Worm (Caenorhabditis elegans) whole organism, mixed stage, embryonic: ENCODE results near the gene col-84.
A peak's percentile ranks its signal among the peaks of the same experiment; 100 is the strongest.

ENCODE experiments used
- M03D4.4 ChIP-seq: sonication (generic microtip); optimal IDR thresholded peaks from 2 replicates; lab custom pipeline; 2017; ENCODE audit warnings: mild to moderate bottlenecking, missing genetic modification characterization, missing compliant biosample characterization
- bed-3 ChIP-seq: fragments of 200-800 bp; sonication (Bioruptor generic); optimal IDR thresholded peaks from 3 replicates; lab custom pipeline; 2018; ENCODE audit warnings: mild to moderate bottlenecking, missing genetic modification characterization, moderate library complexity, missing compliant biosample characterization
- blmp-1 ChIP-seq: fragments of 150-350 bp; optimal IDR thresholded peaks from 2 replicates; lab custom pipeline; 2014; ENCODE audit warnings: missing biosample characterization, missing genetic modification characterization
- ceh-39 ChIP-seq: fragments of 150-350 bp; optimal IDR thresholded peaks from 2 replicates; lab custom pipeline; 2014; ENCODE audit warnings: missing biosample characterization, missing genetic modification characterization
- ceh-83 ChIP-seq: fragments of 200-800 bp; sonication (Bioruptor generic); optimal IDR thresholded peaks from 2 replicates; lab custom pipeline; 2018; ENCODE audit warnings: mild to moderate bottlenecking, missing genetic modification characterization, missing compliant biosample characterization
- cnd-1 ChIP-seq: fragments of 200-800 bp; sonication (Bioruptor generic); optimal IDR thresholded peaks from 2 replicates; lab custom pipeline; 2018; ENCODE audit warnings: mild to moderate bottlenecking, missing genetic modification characterization, missing compliant biosample characterization
- drap-1 ChIP-seq: fragments of 200-800 bp; sonication (Bioruptor generic); optimal IDR thresholded peaks from 3 replicates; lab custom pipeline; 2018; ENCODE audit warnings: mild to moderate bottlenecking, missing genetic modification characterization, missing compliant biosample characterization
- elt-1 ChIP-seq: sonication (generic microtip); optimal IDR thresholded peaks from 2 replicates; lab custom pipeline; 2017; ENCODE audit warnings: missing genetic modification characterization, mild to moderate bottlenecking, missing compliant biosample characterization, antibody characterized with exemption, moderate library complexity, borderline replicate concordance; ENCODE audit not compliant: insufficient read depth
- elt-3 ChIP-seq: fragments of 150-350 bp; optimal IDR thresholded peaks from 2 replicates; lab custom pipeline; 2014; ENCODE audit warnings: missing biosample characterization, missing genetic modification characterization
- flh-1 ChIP-seq: fragments of 200-800 bp; sonication (Bioruptor generic); optimal IDR thresholded peaks from 2 replicates; lab custom pipeline; 2018; ENCODE audit warnings: mild to moderate bottlenecking, missing genetic modification characterization, moderate library complexity, missing compliant biosample characterization
- ham-2 ChIP-seq: fragments of 200-800 bp; sonication (Bioruptor generic); optimal IDR thresholded peaks from 2 replicates; lab custom pipeline; 2018; ENCODE audit warnings: mild to moderate bottlenecking, missing genetic modification characterization, missing compliant biosample characterization
- hlh-1 ChIP-seq: fragments of 150-350 bp; optimal IDR thresholded peaks from 2 replicates; lab custom pipeline; 2014; ENCODE audit warnings: missing biosample characterization, missing genetic modification reagents, missing genetic modification characterization
- lin-13 ChIP-seq: fragments of 150-350 bp; optimal IDR thresholded peaks from 2 replicates; lab custom pipeline; 2014; ENCODE audit warnings: missing biosample characterization, missing genetic modification characterization
- lin-32 ChIP-seq: fragments of 200-800 bp; sonication (Bioruptor generic); optimal IDR thresholded peaks from 2 replicates; lab custom pipeline; 2018; ENCODE audit warnings: mild to moderate bottlenecking, missing genetic modification characterization, missing compliant biosample characterization
- lsy-2 ChIP-seq: fragments of 150-350 bp; optimal IDR thresholded peaks from 2 replicates; lab custom pipeline; 2014; ENCODE audit warnings: missing biosample characterization, missing genetic modification characterization
- mep-1 ChIP-seq: fragments of 150-350 bp; optimal IDR thresholded peaks from 2 replicates; lab custom pipeline; 2017; ENCODE audit warnings: missing biosample characterization, missing genetic modification reagents, missing genetic modification characterization, inconsistent platforms
- mls-2 ChIP-seq: sonication (generic microtip); optimal IDR thresholded peaks from 2 replicates; lab custom pipeline; 2016; ENCODE audit warnings: mild to moderate bottlenecking, missing genetic modification characterization, moderate library complexity, missing compliant biosample characterization
- nhr-12 ChIP-seq: fragments of 150-350 bp; optimal IDR thresholded peaks from 2 replicates; lab custom pipeline; 2014; ENCODE audit warnings: missing biosample characterization, missing genetic modification characterization
- nhr-2 ChIP-seq: fragments of 150-350 bp; optimal IDR thresholded peaks from 2 replicates; lab custom pipeline; 2014; ENCODE audit warnings: missing biosample characterization, missing genetic modification characterization
- nhr-237 ChIP-seq: fragments of 150-350 bp; optimal IDR thresholded peaks from 2 replicates; lab custom pipeline; 2014; ENCODE audit warnings: missing biosample characterization, missing genetic modification characterization
- nhr-76 ChIP-seq: sonication (generic microtip); optimal IDR thresholded peaks from 2 replicates; lab custom pipeline; 2017; ENCODE audit warnings: missing biosample characterization, missing genetic modification characterization
- sem-2 ChIP-seq: fragments of 200-800 bp; sonication (Bioruptor generic); optimal IDR thresholded peaks from 2 replicates; lab custom pipeline; 2018; ENCODE audit warnings: mild to moderate bottlenecking, missing genetic modification characterization, missing compliant biosample characterization
- snpc-4 ChIP-seq: fragments of 150-350 bp; optimal IDR thresholded peaks from 2 replicates; lab custom pipeline; 2014; ENCODE audit warnings: missing biosample characterization, missing genetic modification characterization
- sptf-1 ChIP-seq: sonication (generic microtip); optimal IDR thresholded peaks from 2 replicates; lab custom pipeline; 2017; ENCODE audit warnings: mild to moderate bottlenecking, missing genetic modification characterization, moderate library complexity, missing compliant biosample characterization
- tbx-8 ChIP-seq: fragments of 200-800 bp; sonication (Bioruptor generic); optimal IDR thresholded peaks from 2 replicates; lab custom pipeline; 2018; ENCODE audit warnings: mild to moderate bottlenecking, missing genetic modification characterization, moderate library complexity, missing compliant biosample characterization
- unc-39 ChIP-seq: fragments of 150-350 bp; optimal IDR thresholded peaks from 2 replicates; lab custom pipeline; 2014; ENCODE audit warnings: missing biosample characterization, missing genetic modification characterization
- unc-62 ChIP-seq: fragments of 150-350 bp; optimal IDR thresholded peaks from 2 replicates; lab custom pipeline; 2014; ENCODE audit warnings: missing biosample characterization, missing genetic modification reagents, missing genetic modification characterization
- zip-8 ChIP-seq: fragments of 150-350 bp; optimal IDR thresholded peaks from 2 replicates; lab custom pipeline; 2014; ENCODE audit warnings: missing biosample characterization, missing genetic modification characterization
- ztf-11 ChIP-seq: fragments of 150-350 bp; optimal IDR thresholded peaks from 2 replicates; lab custom pipeline; 2014; ENCODE audit warnings: missing biosample characterization, missing genetic modification characterization

col-84 gene

ce11 chrII:11880456-11881353, 12.4 kb downstream of the col-84 start:
- TF ChIP-seq sptf-1 (tag; lab: Kevin White, UChicago): no peak
- peak; percentile 29 for TF ChIP-seq M03D4.4 (tag; lab: Kevin White, UChicago)
- TF ChIP-seq unc-39 (tag; lab: Kevin White, UChicago): no peak
- TF ChIP-seq tbx-8 (GFP tag; lab: Kevin White, UChicago): no peak
- TF ChIP-seq drap-1 (GFP tag; lab: Kevin White, UChicago): no peak
- TF ChIP-seq ham-2 (GFP tag; lab: Kevin White, UChicago): peak; percentile 16
- no peak for TF ChIP-seq nhr-237 (tag; lab: Kevin White, UChicago)
- no peak for TF ChIP-seq hlh-1 (tag; lab: Kevin White, UChicago)
- TF ChIP-seq nhr-2 (tag; lab: Kevin White, UChicago): peak; percentile 81
- TF ChIP-seq ceh-39: peak; percentile 15
- TF ChIP-seq blmp-1: peak; percentile 67
- TF ChIP-seq, all 35 proteins: peak for 5

DNA sequence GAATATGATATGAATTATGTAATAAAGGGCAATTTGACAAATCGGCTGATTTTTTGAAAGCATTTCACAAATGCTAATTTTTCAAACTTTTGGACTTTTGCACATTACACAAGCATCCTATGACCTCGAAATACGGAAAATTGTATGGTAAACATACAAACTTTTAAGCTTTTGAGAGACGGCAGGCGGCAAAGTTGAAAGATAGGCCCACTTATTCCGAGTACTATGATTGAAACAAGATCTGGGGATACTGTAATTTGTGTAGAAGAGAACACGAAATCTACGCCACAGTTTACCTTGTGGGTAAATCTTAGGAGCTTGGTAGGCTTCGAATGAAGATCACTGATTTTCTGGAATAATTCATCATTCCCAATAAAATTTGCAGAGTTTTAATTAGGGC, 15.3 kb downstream of the col-84 start, which contains the start of gene ZK930.6:
Gene ZK930.6, plus strand, starts transcription at position 301 of the 400 bp plus-strand sequence.
- TF ChIP-seq drap-1 (GFP tag; lab: Kevin White, UChicago) (no peak), elt-3 (no peak), elt-1 (tag; lab: Kevin White, UChicago) (no peak), unc-39 (tag; lab: Kevin White, UChicago) (no peak), sptf-1 (tag; lab: Kevin White, UChicago) (no peak), snpc-4 (tag; lab: Kevin White, UChicago) (no peak), ceh-83 (GFP tag; lab: Kevin White, UChicago) (no peak), nhr-2 (tag; lab: Kevin White, UChicago) (no peak), flh-1 (GFP tag; lab: Kevin White, UChicago) (no peak), hlh-1 (tag; lab: Kevin White, UChicago) (no peak), ztf-11 (tag; lab: Kevin White, UChicago) (no peak), sem-2 (GFP tag; lab: Kevin White, UChicago) (no peak), cnd-1 (tag; lab: Kevin White, UChicago) (no peak)

DNA sequence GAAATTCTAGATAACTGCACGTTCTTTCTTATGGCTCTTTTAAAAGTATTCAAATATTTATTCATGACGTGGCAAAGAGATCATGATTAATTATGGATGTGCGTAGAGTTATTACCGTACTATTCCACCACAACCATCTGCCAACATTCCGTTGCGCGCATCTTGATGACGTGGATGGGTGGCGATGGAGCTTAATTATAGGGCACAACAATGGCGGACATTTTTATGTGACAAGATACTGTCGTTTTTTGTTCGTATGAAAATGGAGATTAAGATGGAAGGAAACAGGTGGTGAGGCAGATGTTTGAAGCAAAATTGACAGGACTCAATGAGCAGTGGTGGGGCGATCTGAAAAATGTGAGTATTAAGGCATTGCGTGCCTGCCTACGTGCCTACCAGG, 19.4 kb downstream of the col-84 start:
- TF ChIP-seq flh-1 (GFP tag; lab: Kevin White, UChicago) (no peak), lin-32 (GFP tag; lab: Kevin White, UChicago) (peak; percentile 98), unc-62 (GFP tag; lab: Kevin White, UChicago) (peak; percentile 69), cnd-1 (tag; lab: Kevin White, UChicago) (peak; percentile 88), M03D4.4 (tag; lab: Kevin White, UChicago) (no peak), tbx-8 (GFP tag; lab: Kevin White, UChicago) (no peak), elt-3 (no peak), lsy-2 (tag; lab: Kevin White, UChicago) (peak; percentile 31), nhr-2 (tag; lab: Kevin White, UChicago) (peak; percentile 50), ceh-83 (GFP tag; lab: Kevin White, UChicago) (no peak), bed-3 (no peak), mep-1 (peak; percentile 6), snpc-4 (tag; lab: Kevin White, UChicago) (no peak), nhr-12 (tag; lab: Kevin White, UChicago) (peak; percentile 14), sptf-1 (tag; lab: Kevin White, UChicago) (peak; percentile 20), zip-8 (tag; lab: Kevin White, UChicago) (peak; percentile 40)

DNA sequence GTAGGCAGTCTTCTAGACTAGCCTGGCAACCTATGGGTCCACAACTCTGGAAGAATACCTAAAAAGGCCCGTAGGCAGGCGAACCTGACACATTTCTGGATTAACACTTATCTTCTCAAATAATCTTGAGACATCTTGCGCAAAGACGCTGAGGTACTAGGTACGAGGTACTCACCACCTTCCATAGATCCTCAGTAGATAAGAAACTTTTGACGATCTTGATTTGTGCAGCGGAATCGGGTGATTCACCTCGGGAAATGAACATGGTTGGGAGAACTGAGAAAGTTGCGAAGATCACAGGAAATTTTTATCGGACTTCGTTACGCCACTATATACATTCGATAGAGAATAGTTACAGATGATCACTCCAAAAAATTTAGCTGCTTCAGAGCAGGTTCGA, 19.8 kb downstream of the col-84 start:
- TF ChIP-seq nhr-12 (tag; lab: Kevin White, UChicago): no peak
- TF ChIP-seq elt-1 (tag; lab: Kevin White, UChicago): peak; percentile 86
- TF ChIP-seq flh-1 (GFP tag; lab: Kevin White, UChicago): no peak
- no peak for TF ChIP-seq lsy-2 (tag; lab: Kevin White, UChicago)
- TF ChIP-seq drap-1 (GFP tag; lab: Kevin White, UChicago): no peak

ce11 chrII:11889420-11890075, 21.2 kb downstream of the col-84 start:
- TF ChIP-seq hlh-1 (tag; lab: Kevin White, UChicago) (no peak), sptf-1 (tag; lab: Kevin White, UChicago) (peak; percentile 37), unc-62 (GFP tag; lab: Kevin White, UChicago) (no peak), ztf-11 (tag; lab: Kevin White, UChicago) (peak; percentile 0), zip-8 (tag; lab: Kevin White, UChicago) (no peak), nhr-2 (tag; lab: Kevin White, UChicago) (peak; percentile 68), mls-2 (tag; lab: Kevin White, UChicago) (peak; percentile 56), nhr-76 (tag; lab: Kevin White, UChicago) (no peak), lin-13 (tag; lab: Kevin White, UChicago) (peak; percentile 24), cnd-1 (tag; lab: Kevin White, UChicago) (peak; percentile 94), lin-32 (GFP tag; lab: Kevin White, UChicago) (peak; percentile 81)
- TF ChIP-seq, all 35 proteins: peak for 7
